Worm (Caenorhabditis elegans): ENCODE measurements around the gene alg-3.

- TF ChIP-seq nhr-28 (tag; optimal IDR thresholded peaks at IDR 0.05) = no peak
- TF ChIP-seq pha-4 (tag; optimal IDR thresholded peaks at IDR 0.05) = no peak
- no peak for TF ChIP-seq lin-13 (tag; optimal IDR thresholded peaks at IDR 0.05)
- TF ChIP-seq blmp-1 (tag; optimal IDR thresholded peaks at IDR 0.05) = no peak
Observed at ce11 chrIV:11748852-11749251, 44.8 kb downstream of the alg-3 start, which contains the start of gene T12A7.6.

Measured in whole organism, mixed stage, embryonic.